Worm (Caenorhabditis elegans): Measurements from ENCODE around the gene irld-19.

ce11 chrIII:12813193-12813592 is 49.1 kb upstream of the irld-19 start, which contains the start of gene BE10.4:
- TF ChIP-seq unc-62 (GFP tag; optimal IDR thresholded peaks at IDR 0.05) (no peak), unc-39 (tag; optimal IDR thresholded peaks at IDR 0.05) (no peak), egl-5 (tag; optimal IDR thresholded peaks at IDR 0.05) (no peak), nhr-237 (tag; optimal IDR thresholded peaks at IDR 0.05) (no peak)

Measured in whole organism, L3 larva.